Worm (Caenorhabditis elegans) whole organism, young adult: ENCODE data around the gene ugt-14.

Experiments used
- D2030.7 ChIP-seq: fragments of 200-800 bp; sonication (Bioruptor generic); IDR thresholded peaks from 2 replicates; pipeline ENCODE4 v1.3.6; 2022; ENCODE audit warnings: missing genetic modification reagents, missing genetic modification characterization, missing compliant biosample characterization
- F57A8.1 ChIP-seq: fragments of 200-800 bp; sonication (Bioruptor generic); optimal IDR thresholded peaks from 2 replicates; lab custom pipeline; 2018; ENCODE audit warnings: mild to moderate bottlenecking, missing genetic modification characterization, moderate library complexity, missing compliant biosample characterization
- F57C9.4 ChIP-seq: sonication (generic microtip); optimal IDR thresholded peaks from 2 replicates; lab custom pipeline; 2017; ENCODE audit warnings: mild to moderate bottlenecking, missing genetic modification characterization, missing compliant biosample characterization
- aptf-2 ChIP-seq: fragments of 200-800 bp; sonication (Bioruptor generic); conservative IDR thresholded peaks from 2 replicates; pipeline ENCODE4 v1.3.6; 2022; ENCODE audit warnings: missing genetic modification reagents, missing genetic modification characterization, missing compliant biosample characterization
- bed-1 ChIP-seq: fragments of 200-800 bp; sonication (Bioruptor generic); IDR thresholded peaks from 2 replicates; pipeline ENCODE4 v1.3.6; 2022; ENCODE audit warnings: missing genetic modification reagents, missing genetic modification characterization, missing compliant biosample characterization
- ceh-100 ChIP-seq: fragments of 200-800 bp; sonication (Bioruptor generic); IDR thresholded peaks from 2 replicates; pipeline ENCODE4 v1.3.6; 2022; ENCODE audit warnings: missing genetic modification reagents, missing genetic modification characterization, missing compliant biosample characterization
- die-1 ChIP-seq: sonication (generic microtip); optimal IDR thresholded peaks from 2 replicates; lab custom pipeline; 2016; ENCODE audit warnings: missing genotype, mild to moderate bottlenecking, missing genetic modification characterization, missing compliant biosample characterization
- dpff-1 ChIP-seq: sonication (generic microtip); optimal IDR thresholded peaks from 2 replicates; lab custom pipeline; 2017; ENCODE audit warnings: mild to moderate bottlenecking, missing genetic modification characterization, missing compliant biosample characterization
- egl-18 ChIP-seq: fragments of 200-800 bp; sonication (Bioruptor generic); IDR thresholded peaks from 2 replicates; pipeline ENCODE4 v1.3.6; 2022; ENCODE audit warnings: missing genetic modification reagents, missing genetic modification characterization, missing compliant biosample characterization
- egrh-3 ChIP-seq: fragments of 200-800 bp; sonication (Bioruptor generic); IDR thresholded peaks from 2 replicates; pipeline ENCODE4 v1.3.6; 2022; ENCODE audit warnings: missing genetic modification reagents, missing genetic modification characterization, missing compliant biosample characterization
- hmg-20 ChIP-seq: fragments of 200-800 bp; sonication (Bioruptor generic); IDR thresholded peaks from 2 replicates; pipeline ENCODE4 v1.3.6; 2022; ENCODE audit warnings: missing genetic modification reagents, missing genetic modification characterization, missing compliant biosample characterization
- hsf-1 ChIP-seq: fragments of 200-800 bp; sonication (Bioruptor generic); IDR thresholded peaks from 2 replicates; pipeline ENCODE4 v1.3.6; 2022; ENCODE audit warnings: missing genetic modification reagents, missing genetic modification characterization, missing compliant biosample characterization
- let-526 ChIP-seq: fragments of 200-800 bp; sonication (Bioruptor generic); IDR thresholded peaks from 2 replicates; pipeline ENCODE4 v1.3.6; 2022; ENCODE audit warnings: missing genetic modification reagents, missing genetic modification characterization, missing compliant biosample characterization
- lin-35 ChIP-seq, 3 experiments: fragments of 150-350 bp in 2 of 3; sonication (generic microtip) in 1 of 3; optimal IDR thresholded peaks; 2 replicates each; lab custom pipeline; 2014 to 2018; ENCODE audit warnings: missing biosample characterization in 3 of 3, missing genetic modification characterization in 3 of 3, missing genetic modification reagents in 3 of 3
- lin-40 ChIP-seq: sonication (generic microtip); optimal IDR thresholded peaks from 2 replicates; lab custom pipeline; 2016; ENCODE audit warnings: missing genetic modification characterization, mild to moderate bottlenecking, missing compliant biosample characterization, missing genotype, missing genetic modification reagents
- madf-8 ChIP-seq: fragments of 200-800 bp; sonication (Bioruptor generic); conservative IDR thresholded peaks from 2 replicates; pipeline ENCODE4 v1.3.6; 2022; ENCODE audit warnings: missing genetic modification reagents, missing genetic modification characterization, missing compliant biosample characterization
- nfyb-1 ChIP-seq: fragments of 200-800 bp; sonication (Bioruptor generic); IDR thresholded peaks from 2 replicates; pipeline ENCODE4 v1.3.6; 2022; ENCODE audit warnings: missing genetic modification reagents, missing genetic modification characterization, missing compliant biosample characterization
- nhr-179 ChIP-seq: sonication (generic microtip); optimal IDR thresholded peaks from 2 replicates; lab custom pipeline; 2016; ENCODE audit warnings: mild to moderate bottlenecking, missing genetic modification characterization, missing compliant biosample characterization
- nhr-27 ChIP-seq: fragments of 200-800 bp; sonication (Bioruptor generic); optimal IDR thresholded peaks from 2 replicates; lab custom pipeline; 2018; ENCODE audit warnings: mild to moderate bottlenecking, missing genetic modification characterization, moderate library complexity, missing compliant biosample characterization
- nhr-80 ChIP-seq: sonication (generic microtip); optimal IDR thresholded peaks from 2 replicates; lab custom pipeline; 2016; ENCODE audit warnings: missing genetic modification characterization, missing compliant biosample characterization
- sdz-38 ChIP-seq: sonication (generic microtip); optimal IDR thresholded peaks from 2 replicates; lab custom pipeline; 2016; ENCODE audit warnings: missing genotype, missing genetic modification characterization, missing compliant biosample characterization
- snpc-4 ChIP-seq, 5 experiments: fragments of 150-350 bp in 1 of 5; sonication (generic microtip) in 4 of 5; optimal IDR thresholded peaks; 2 replicates each; lab custom pipeline; 2014 to 2018; ENCODE audit warnings: missing genetic modification characterization in 5 of 5, missing biosample characterization in 3 of 5, antibody characterized with exemption in 2 of 5, mild to moderate bottlenecking in 2 of 5, missing compliant biosample characterization in 2 of 5, missing genotype in 2 of 5, moderate library complexity in 2 of 5, missing genetic modification reagents in 1 of 5
- tbp1 ChIP-seq: fragments of 200-800 bp; sonication (Bioruptor generic); optimal IDR thresholded peaks from 2 replicates; lab custom pipeline; 2018; ENCODE audit warnings: mild to moderate bottlenecking, missing genetic modification characterization, missing compliant biosample characterization
- zfh-2 ChIP-seq: fragments of 200-800 bp; sonication (Bioruptor generic); conservative IDR thresholded peaks from 2 replicates; pipeline ENCODE4 v1.3.6; 2022; ENCODE audit warnings: missing genetic modification reagents, missing genetic modification characterization, missing compliant biosample characterization
- ztf-18 ChIP-seq: sonication (generic microtip); optimal IDR thresholded peaks from 2 replicates; lab custom pipeline; 2016; ENCODE audit warnings: missing genotype, mild to moderate bottlenecking, missing genetic modification characterization, missing compliant biosample characterization
- ztf-28 ChIP-seq: fragments of 200-800 bp; sonication (Bioruptor generic); IDR thresholded peaks from 2 replicates; pipeline ENCODE4 v1.3.6; 2022; ENCODE audit warnings: missing genetic modification reagents, missing genetic modification characterization, missing compliant biosample characterization
- ztf-6 ChIP-seq: fragments of 200-800 bp; sonication (Bioruptor generic); IDR thresholded peaks from 2 replicates; pipeline ENCODE4 v1.3.6; 2022; ENCODE audit warnings: missing genetic modification reagents, missing genetic modification characterization, missing compliant biosample characterization

The ugt-14 gene

DNA sequence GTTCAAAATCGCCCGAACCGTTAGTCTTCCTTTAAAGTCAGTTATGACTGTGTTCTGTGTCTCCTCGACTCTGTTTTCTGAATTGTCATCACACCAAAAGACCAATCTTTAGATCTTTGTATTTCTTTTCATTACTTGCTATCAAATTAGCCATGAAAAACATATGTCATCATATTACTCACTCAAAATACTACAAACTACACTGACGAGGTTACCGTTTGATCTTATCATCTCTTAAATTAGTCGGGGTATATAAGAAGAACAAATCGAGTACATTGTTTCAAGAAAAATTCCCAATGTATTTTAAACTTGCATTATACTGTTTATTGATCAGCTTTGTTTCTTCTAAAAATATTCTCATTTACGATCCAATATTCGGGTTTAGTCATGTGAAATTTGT, 2.5 kb downstream of the ugt-14 start, which contains the start of gene ugt-13:
TSS of gene ugt-13 (plus strand) at position 294 of the 400 bp plus-strand sequence.
- TF ChIP-seq aptf-2: no peak
- no peak for TF ChIP-seq nfyb-1 (GFP tag; lab: Robert Waterston, UW)
- no peak for TF ChIP-seq nhr-179
- peak; percentile 7 for TF ChIP-seq lin-40
- TF ChIP-seq ztf-6 (GFP tag; lab: Robert Waterston, UW): no peak
- TF ChIP-seq bed-1 (GFP tag; lab: Robert Waterston, UW): no peak
- no peak for TF ChIP-seq ztf-28
- TF ChIP-seq D2030.7 (GFP tag; lab: Robert Waterston, UW): no peak

DNA sequence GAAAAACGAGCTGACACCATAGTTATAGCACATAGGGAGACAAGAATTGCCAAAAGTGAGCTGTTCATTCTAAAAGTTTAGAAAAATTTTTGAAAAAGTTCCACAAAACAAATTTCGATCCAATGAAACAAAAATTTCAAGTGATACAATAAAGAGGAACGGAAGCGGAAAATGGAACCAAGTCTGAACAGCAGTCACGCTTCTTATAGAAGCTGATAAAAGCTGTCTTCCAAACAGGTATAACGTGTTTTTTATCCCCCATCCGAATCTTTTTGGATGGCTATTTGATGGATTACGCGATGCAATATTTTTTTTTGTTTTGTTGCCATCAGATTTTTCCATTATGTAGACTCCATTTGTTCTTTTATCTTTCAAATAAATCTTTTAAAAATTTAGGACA, 6.3 kb downstream of the ugt-14 start, which contains the start of gene H23N18.5:
TSS of gene H23N18.5 (minus strand) at position 69 of the 400 bp plus-strand sequence.
- TF ChIP-seq F57C9.4 (tag; lab: Kevin White, UChicago) (no peak), ceh-100 (GFP tag; lab: Robert Waterston, UW) (no peak)

DNA sequence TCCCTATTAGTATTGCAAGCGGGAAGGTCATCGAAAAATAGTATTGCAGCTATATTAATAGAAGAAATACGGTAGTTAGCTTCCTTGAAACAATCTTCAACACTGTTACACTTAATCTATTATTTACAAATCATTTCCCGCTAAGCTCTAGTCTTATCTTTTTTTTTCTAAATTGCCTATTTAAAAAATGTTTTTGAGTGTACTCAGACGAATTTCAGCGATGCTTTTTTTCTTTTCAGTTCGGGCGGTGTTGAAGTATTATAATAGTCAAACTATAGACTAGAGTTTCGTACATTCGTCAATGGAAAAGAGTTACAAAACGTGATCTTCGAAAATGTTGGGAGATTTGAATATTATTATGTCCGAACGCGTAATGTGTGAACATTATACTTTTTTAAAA, 7.8 kb downstream of the ugt-14 start:
- no peak for TF ChIP-seq snpc-4 (GFP tag; optimal IDR thresholded peaks at IDR 0.05; lab: Kevin White, UChicago)
- peak in 2 of 4 experiments; percentile 54 to 80 for TF ChIP-seq snpc-4 (tag; optimal IDR thresholded peaks at IDR 0.05; lab: Kevin White, UChicago)
- no peak for TF ChIP-seq madf-8

DNA sequence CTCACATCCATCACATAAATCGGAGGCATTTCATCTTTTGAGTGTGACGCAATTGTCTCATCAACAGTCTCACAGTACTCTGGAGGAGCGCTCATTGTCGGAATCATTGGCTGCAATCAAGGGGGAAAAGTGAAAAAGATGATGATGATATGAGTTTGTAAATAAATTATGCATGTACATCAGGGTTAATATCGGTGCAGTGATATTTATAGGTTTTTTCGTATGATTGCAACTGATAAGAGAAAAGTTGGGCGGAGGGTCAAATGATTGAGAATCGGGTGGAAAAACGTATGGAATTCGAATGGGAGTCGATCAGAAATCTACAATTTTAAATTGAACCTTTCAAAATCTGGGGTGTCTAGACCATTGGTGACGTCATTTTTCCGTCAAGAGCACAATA, 8.8 kb downstream of the ugt-14 start, which contains the start of gene H23N18.6:
TSS of gene H23N18.6 (minus strand) at position 201 of the 400 bp plus-strand sequence.
- TF ChIP-seq nhr-80 (tag; lab: Kevin White, UChicago): peak; percentile 37
- no peak for TF ChIP-seq lin-35 (GFP tag; optimal IDR thresholded peaks at IDR 0.05; lab: Kevin White, UChicago)

DNA sequence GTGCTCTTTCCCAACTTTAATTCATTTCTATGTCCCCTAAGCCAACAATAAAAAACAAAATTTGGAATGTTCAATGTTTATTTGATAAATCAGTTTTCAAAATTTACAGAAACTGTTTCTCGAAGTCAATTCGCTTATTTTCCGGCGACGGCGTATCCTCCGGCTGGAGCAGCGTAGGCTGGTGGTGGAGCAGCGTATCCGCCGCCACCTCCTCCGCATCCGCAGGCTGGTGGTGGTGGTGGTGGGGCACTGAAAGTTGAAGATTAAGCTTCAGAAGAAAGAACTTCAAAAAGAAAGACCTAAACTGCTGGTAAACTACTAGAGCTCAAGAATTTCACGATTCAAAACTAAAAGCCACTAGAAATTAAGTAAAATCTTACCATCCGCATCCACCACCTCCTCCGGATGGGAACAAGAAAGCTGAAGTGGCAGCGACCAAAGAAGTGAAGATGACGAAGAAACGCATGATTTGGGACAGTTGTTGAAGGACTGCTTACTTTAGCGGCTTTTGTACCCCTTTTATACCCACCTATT, 12.1 kb downstream of the ugt-14 start, which contains the start of gene C02E7.7:
TSS of gene C02E7.7 (minus strand) at position 484 of the 534 bp plus-strand sequence.
- no peak for TF ChIP-seq F57A8.1
- TF ChIP-seq let-526 (GFP tag; lab: Robert Waterston, UW): no peak
- no peak for TF ChIP-seq hmg-20 (GFP tag; lab: Robert Waterston, UW)
- peak; percentile 46; the same call in 1 of the 2 replicates for TF ChIP-seq egrh-3
- TF ChIP-seq zfh-2: peak; percentile 74

DNA sequence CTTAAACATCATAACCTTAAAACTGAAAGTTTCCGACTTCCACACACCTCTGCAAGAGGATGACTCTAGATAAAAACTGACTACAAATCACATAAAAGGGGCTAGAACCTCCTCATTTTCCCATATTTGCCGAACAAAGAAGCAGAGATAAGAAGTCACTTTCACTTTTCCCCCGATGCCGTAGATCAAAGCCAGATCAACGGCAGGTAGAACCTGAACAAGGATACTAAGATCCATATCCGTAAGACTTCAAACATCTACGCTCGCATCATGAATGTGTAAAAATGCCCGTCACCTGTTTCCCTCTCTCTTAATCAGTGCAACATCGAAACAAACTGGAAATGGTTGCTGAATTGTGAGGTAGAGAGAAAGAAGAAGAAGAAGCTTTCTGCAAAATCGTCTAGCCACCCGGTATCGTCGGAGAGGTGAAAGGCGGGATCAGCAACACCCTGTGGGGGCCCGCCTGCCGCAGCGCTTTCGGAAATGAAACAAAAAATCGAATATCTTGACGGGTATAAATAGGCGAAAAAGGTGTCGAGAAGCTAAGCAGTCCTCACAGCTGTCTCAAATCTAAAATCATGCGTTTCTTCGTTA, 12.7 kb downstream of the ugt-14 start, which contains the start of gene C02E7.6:
TSS of gene C02E7.6 (plus strand) at position 544 of the 594 bp plus-strand sequence.
- TF ChIP-seq hsf-1 (GFP tag; lab: Robert Waterston, UW) (0 out of 2 replicates have a peak, but pooled peaks have one; percentile 29), die-1 (no peak)

DNA sequence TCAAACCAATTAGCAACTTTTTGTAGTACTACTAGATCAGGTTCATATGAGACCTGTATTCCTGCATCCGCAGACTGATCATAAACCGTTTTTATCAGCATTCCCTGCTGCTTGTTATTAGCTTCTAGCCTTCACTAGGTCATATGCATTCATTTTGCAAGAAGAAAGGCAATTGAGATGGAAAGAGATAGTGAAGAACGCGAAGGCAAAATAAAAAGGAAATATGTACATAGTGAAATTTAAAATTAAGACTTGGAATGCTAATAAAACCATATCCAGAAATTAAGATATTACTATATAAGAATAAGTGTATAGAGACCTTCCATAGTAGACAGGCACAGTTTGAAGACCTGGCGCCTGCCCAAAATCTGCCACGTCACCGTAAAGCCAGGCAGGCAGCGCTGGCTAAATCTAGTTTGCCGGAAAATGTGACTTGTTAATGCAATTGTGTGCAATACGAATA, 14.7 kb downstream of the ugt-14 start, which contains the start of the genes C02E7.8 and srh-23:
TSS of gene C02E7.8 (minus strand) at position 101 of the 463 bp plus-strand sequence.
TSS of gene srh-23 (plus strand) at position 413 of the 463 bp plus-strand sequence.
- TF ChIP-seq dpff-1 (tag; lab: Kevin White, UChicago) (no peak), egl-18 (GFP tag; lab: Robert Waterston, UW) (no peak), sdz-38 (tag; lab: Kevin White, UChicago) (no peak), tbp1 (GFP tag; lab: Kevin White, UChicago) (no peak), hsf-1 (GFP tag; lab: Robert Waterston, UW) (no peak), ztf-18 (tag; lab: Kevin White, UChicago) (no peak), nhr-27 (no peak)
